Worm (Caenorhabditis elegans): ENCODE results near the gene C49F8.3.

DNA sequence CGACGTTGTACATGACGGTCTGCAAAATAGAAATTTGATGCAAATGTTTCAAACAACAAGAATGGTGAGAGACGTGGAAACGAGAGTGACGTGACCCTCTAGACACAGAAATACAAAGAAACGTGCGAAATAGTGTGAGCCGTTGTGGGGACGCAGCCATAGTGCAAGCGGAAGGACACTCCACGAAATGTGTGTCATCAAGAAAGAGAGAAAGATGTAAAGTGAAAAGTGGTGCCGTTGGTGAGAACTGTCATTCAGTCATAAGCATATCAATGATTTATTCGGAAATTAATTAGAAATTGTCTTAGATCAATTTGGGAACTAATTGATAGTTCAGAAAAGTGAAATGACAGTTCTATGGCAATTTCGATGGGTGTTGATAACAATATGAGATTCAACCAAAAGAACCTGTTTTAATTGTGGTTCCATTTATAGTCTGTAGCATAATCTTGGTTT, 32.6 kb upstream of the C49F8.3 start, which contains the start of gene C29F7.3:
- TF ChIP-seq nhr-12 (tag; optimal IDR thresholded peaks at IDR 0.05) (no peak), unc-62 (GFP tag; optimal IDR thresholded peaks at IDR 0.05) (peak; percentile 70), lsy-2 (tag; optimal IDR thresholded peaks at IDR 0.05) (no peak), lin-13 (tag; optimal IDR thresholded peaks at IDR 0.05) (no peak), snpc-4 (tag; optimal IDR thresholded peaks at IDR 0.05) (no peak), pha-4 (tag; optimal IDR thresholded peaks at IDR 0.05) (no peak), sptf-1 (tag; optimal IDR thresholded peaks at IDR 0.05) (no peak), blmp-1 (tag; optimal IDR thresholded peaks at IDR 0.05) (peak; percentile 21), nhr-237 (tag; optimal IDR thresholded peaks at IDR 0.05) (no peak), mep-1 (tag; optimal IDR thresholded peaks at IDR 0.05) (peak; percentile 15), lin-32 (GFP tag; optimal IDR thresholded peaks at IDR 0.05) (no peak)
